Worm (Caenorhabditis elegans) whole organism, L1 larva: Measurements from ENCODE around the gene acs-1.
A peak's percentile ranks its signal among the peaks of the same experiment; 100 is the strongest.

ENCODE experiments used
- C16A3.4 ChIP-seq: fragments of 150-350 bp; optimal IDR thresholded peaks from 2 replicates; lab custom pipeline; 2014; ENCODE audit warnings: missing biosample characterization, missing genetic modification characterization
- C34B4.2 ChIP-seq: sonication (generic microtip); optimal IDR thresholded peaks from 2 replicates; lab custom pipeline; 2017; ENCODE audit warnings: mild to moderate bottlenecking, missing genetic modification characterization, missing compliant biosample characterization
- F16B12.6 ChIP-seq: fragments of 150-350 bp; optimal IDR thresholded peaks from 2 replicates; lab custom pipeline; 2014; ENCODE audit warnings: missing biosample characterization, missing genetic modification characterization
- aly-2 ChIP-seq: fragments of 150-350 bp; optimal IDR thresholded peaks from 2 replicates; lab custom pipeline; 2014; ENCODE audit warnings: missing biosample characterization, missing genetic modification characterization
- blmp-1 ChIP-seq: fragments of 150-350 bp; optimal IDR thresholded peaks from 2 replicates; lab custom pipeline; 2014; ENCODE audit warnings: missing biosample characterization, missing genetic modification characterization
- ceh-63 ChIP-seq: fragments of 200-800 bp; sonication (Bioruptor generic); optimal IDR thresholded peaks from 2 replicates; lab custom pipeline; 2018; ENCODE audit warnings: mild to moderate bottlenecking, missing genetic modification characterization, missing compliant biosample characterization
- ceh-82 ChIP-seq, 3 experiments: fragments of 150-350 bp in 1 of 3; sonication (generic microtip) in 2 of 3; optimal IDR thresholded peaks; 2 replicates each; lab custom pipeline; 2014 to 2017; ENCODE audit warnings: missing biosample characterization in 3 of 3, missing genetic modification characterization in 3 of 3
- ceh-88 ChIP-seq: fragments of 200-800 bp; sonication (Bioruptor generic); IDR thresholded peaks from 2 replicates; pipeline ENCODE4 v1.3.6; 2022; ENCODE audit warnings: missing genetic modification characterization, missing compliant biosample characterization
- ceh-90 ChIP-seq: sonication (generic microtip); optimal IDR thresholded peaks from 2 replicates; lab custom pipeline; 2016; ENCODE audit warnings: missing genetic modification characterization, missing compliant biosample characterization
- dsc-1 ChIP-seq: sonication (generic microtip); optimal IDR thresholded peaks from 2 replicates; lab custom pipeline; 2016; ENCODE audit warnings: mild to moderate bottlenecking, missing genetic modification characterization, missing compliant biosample characterization
- efl-1 ChIP-seq, 4 experiments: fragments of 150-350 bp; optimal IDR thresholded peaks in 3 of 4; peaks in 1 of 4; 1 replicate in 1 of 4; 2 replicates in 3 of 4; lab custom pipeline; 2014; ENCODE audit warnings: missing biosample characterization in 2 of 4, missing genetic modification characterization in 2 of 4, missing genetic modification reagents in 2 of 4
- efl-3 ChIP-seq: fragments of 200-800 bp; sonication (Bioruptor generic); optimal IDR thresholded peaks from 2 replicates; lab custom pipeline; 2018; ENCODE audit warnings: mild to moderate bottlenecking, missing genetic modification characterization, missing compliant biosample characterization
- elt-2 ChIP-seq: sonication (generic microtip); optimal IDR thresholded peaks from 2 replicates; lab custom pipeline; 2016; ENCODE audit warnings: missing genetic modification characterization, mild to moderate bottlenecking, inconsistent platforms, missing compliant biosample characterization, missing genetic modification reagents
- elt-3 ChIP-seq, 6 experiments: fragments of 150-350 bp in 1 of 6; sonication (generic microtip); optimal IDR thresholded peaks; 2 replicates each; lab custom pipeline; 2017 to 2018; ENCODE audit warnings: missing biosample characterization in 6 of 6, missing genetic modification characterization in 6 of 6, inconsistent platforms in 1 of 6
- fkh-8 ChIP-seq: sonication (generic microtip); optimal IDR thresholded peaks from 2 replicates; lab custom pipeline; 2016; ENCODE audit warnings: mild to moderate bottlenecking, missing genetic modification characterization, missing compliant biosample characterization
- grh-1 ChIP-seq: fragments of 200-800 bp; sonication (Bioruptor generic); IDR thresholded peaks from 2 replicates; pipeline ENCODE4 v1.3.6; 2022; ENCODE audit warnings: missing genetic modification reagents, missing genetic modification characterization, missing compliant biosample characterization
- hlh-17 ChIP-seq: fragments of 200-800 bp; sonication (Bioruptor generic); optimal IDR thresholded peaks from 2 replicates; lab custom pipeline; 2018; ENCODE audit warnings: missing genetic modification characterization, mild to moderate bottlenecking, missing compliant biosample characterization, moderate library complexity, borderline replicate concordance
- hlh-4 ChIP-seq: sonication (generic microtip); optimal IDR thresholded peaks from 2 replicates; lab custom pipeline; 2016; ENCODE audit warnings: mild to moderate bottlenecking, missing genetic modification characterization, missing compliant biosample characterization
- lin-13 ChIP-seq: fragments of 150-350 bp; optimal IDR thresholded peaks from 2 replicates; lab custom pipeline; 2014; ENCODE audit warnings: missing biosample characterization, missing genetic modification reagents, missing genetic modification characterization
- lin-14 ChIP-seq: fragments of 200-800 bp; sonication (Bioruptor generic); optimal IDR thresholded peaks from 2 replicates; lab custom pipeline; 2018; ENCODE audit warnings: mild to moderate bottlenecking, missing genetic modification characterization, moderate library complexity, missing compliant biosample characterization
- lin-35 ChIP-seq, 2 experiments: fragments of 150-350 bp; optimal IDR thresholded peaks; 2 replicates each; lab custom pipeline; 2014; ENCODE audit warnings: missing biosample characterization in 2 of 2, missing genetic modification characterization in 2 of 2, missing genetic modification reagents in 2 of 2
- lin-39 ChIP-seq: fragments of 150-350 bp; optimal IDR thresholded peaks from 2 replicates; lab custom pipeline; 2014; ENCODE audit warnings: missing biosample characterization, missing genetic modification reagents, missing genetic modification characterization
- lir-3 ChIP-seq: sonication (generic microtip); optimal IDR thresholded peaks from 2 replicates; lab custom pipeline; 2016; ENCODE audit warnings: mild to moderate bottlenecking, missing genetic modification characterization, moderate library complexity, missing compliant biosample characterization; ENCODE audit not compliant: poor library complexity
- lsy-2 ChIP-seq, 2 experiments: fragments of 150-350 bp; optimal IDR thresholded peaks; 2 replicates each; lab custom pipeline; 2014; ENCODE audit warnings: missing biosample characterization in 2 of 2, missing genetic modification characterization in 2 of 2
- mab-9 ChIP-seq: fragments of 200-800 bp; sonication (Bioruptor generic); IDR thresholded peaks from 2 replicates; pipeline ENCODE4 v1.3.6; 2022; ENCODE audit warnings: missing genetic modification reagents, missing genetic modification characterization, missing compliant biosample characterization
- mdl-1 ChIP-seq, 2 experiments: fragments of 150-350 bp; optimal IDR thresholded peaks; 2 replicates each; lab custom pipeline; 2014 to 2017; ENCODE audit warnings: missing biosample characterization in 2 of 2, missing genetic modification characterization in 2 of 2, inconsistent platforms in 1 of 2
- mef-2 ChIP-seq: fragments of 150-350 bp; optimal IDR thresholded peaks from 2 replicates; lab custom pipeline; 2014; ENCODE audit warnings: missing biosample characterization, missing genetic modification characterization
- mep-1 ChIP-seq: fragments of 150-350 bp; optimal IDR thresholded peaks from 2 replicates; lab custom pipeline; 2014; ENCODE audit warnings: missing biosample characterization, missing genetic modification characterization
- nhr-19 ChIP-seq: fragments of 200-800 bp; sonication (Bioruptor generic); conservative IDR thresholded peaks from 2 replicates; pipeline ENCODE4 v1.3.6; 2022; ENCODE audit warnings: missing genetic modification characterization, missing compliant biosample characterization
- nhr-20 ChIP-seq: sonication (generic microtip); optimal IDR thresholded peaks from 2 replicates; lab custom pipeline; 2016; ENCODE audit warnings: mild to moderate bottlenecking, missing genetic modification characterization, missing compliant biosample characterization
- nhr-28 ChIP-seq: fragments of 150-350 bp; optimal IDR thresholded peaks from 2 replicates; lab custom pipeline; 2014; ENCODE audit warnings: missing biosample characterization, missing genetic modification characterization
- nhr-71 ChIP-seq: sonication (generic microtip); optimal IDR thresholded peaks from 2 replicates; lab custom pipeline; 2016; ENCODE audit warnings: mild to moderate bottlenecking, missing genetic modification characterization, moderate library complexity, missing compliant biosample characterization
- nhr-76 ChIP-seq: sonication (generic microtip); optimal IDR thresholded peaks from 2 replicates; lab custom pipeline; 2017; ENCODE audit warnings: missing biosample characterization, missing genetic modification characterization
- nhr-77 ChIP-seq: fragments of 150-350 bp; optimal IDR thresholded peaks from 2 replicates; lab custom pipeline; 2014; ENCODE audit warnings: missing biosample characterization, missing genetic modification characterization
- nhr-85 ChIP-seq: sonication (generic microtip); peaks from one replicate; lab custom pipeline; 2016; ENCODE audit warnings: missing genetic modification characterization, inconsistent platforms, missing compliant biosample characterization
- nhr-90 ChIP-seq: sonication (generic microtip); optimal IDR thresholded peaks from 2 replicates; lab custom pipeline; 2016; ENCODE audit warnings: mild to moderate bottlenecking, missing genetic modification characterization, missing compliant biosample characterization; ENCODE audit not compliant: poor library complexity
- pag-3 ChIP-seq: sonication (generic microtip); optimal IDR thresholded peaks from 2 replicates; lab custom pipeline; 2017; ENCODE audit warnings: missing genetic modification characterization, mild to moderate bottlenecking, missing compliant biosample characterization, antibody characterized with exemption, borderline replicate concordance; ENCODE audit not compliant: insufficient read depth
- pax-3 ChIP-seq: fragments of 200-800 bp; sonication (Bioruptor generic); optimal IDR thresholded peaks from 2 replicates; lab custom pipeline; 2018; ENCODE audit warnings: mild to moderate bottlenecking, missing genetic modification characterization, moderate library complexity, missing compliant biosample characterization
- pqm-1 ChIP-seq: sonication (generic microtip); optimal IDR thresholded peaks from 3 replicates; lab custom pipeline; 2017; ENCODE audit warnings: missing biosample characterization, missing genetic modification characterization
- rnt-1 ChIP-seq: sonication (generic microtip); optimal IDR thresholded peaks from 2 replicates; lab custom pipeline; 2016; ENCODE audit warnings: mild to moderate bottlenecking, missing genetic modification characterization, moderate library complexity, missing compliant biosample characterization
- snpc-4 ChIP-seq: fragments of 150-350 bp; optimal IDR thresholded peaks from 2 replicates; lab custom pipeline; 2014; ENCODE audit warnings: missing biosample characterization, missing genetic modification characterization
- snu-23 ChIP-seq: sonication (generic microtip); optimal IDR thresholded peaks from 2 replicates; lab custom pipeline; 2016; ENCODE audit warnings: missing genetic modification characterization, missing compliant biosample characterization
- sox-4 ChIP-seq: sonication (generic microtip); optimal IDR thresholded peaks from 2 replicates; lab custom pipeline; 2016; ENCODE audit warnings: missing genetic modification characterization, missing compliant biosample characterization
- sup-37 ChIP-seq: fragments of 200-800 bp; sonication (Bioruptor generic); optimal IDR thresholded peaks from 2 replicates; lab custom pipeline; 2018; ENCODE audit warnings: mild to moderate bottlenecking, missing genetic modification characterization, missing compliant biosample characterization
- swsn-7 ChIP-seq: sonication (generic microtip); optimal IDR thresholded peaks from 2 replicates; lab custom pipeline; 2016; ENCODE audit warnings: missing genetic modification characterization, missing compliant biosample characterization
- unc-30 ChIP-seq: sonication (generic microtip); optimal IDR thresholded peaks from 2 replicates; lab custom pipeline; 2017; ENCODE audit warnings: missing biosample characterization, missing genetic modification characterization
- unc-62 ChIP-seq: fragments of 150-350 bp; optimal IDR thresholded peaks from 2 replicates; lab custom pipeline; 2014; ENCODE audit warnings: missing biosample characterization, missing genetic modification reagents, missing genetic modification characterization
- unc-86 ChIP-seq: sonication (generic microtip); optimal IDR thresholded peaks from 2 replicates; lab custom pipeline; 2016; ENCODE audit warnings: missing genetic modification characterization, missing compliant biosample characterization
- vab-15 ChIP-seq: sonication (generic microtip); optimal IDR thresholded peaks from 2 replicates; lab custom pipeline; 2017; ENCODE audit warnings: missing genotype, mild to moderate bottlenecking, missing genetic modification characterization, missing compliant biosample characterization
- xbp-1 ChIP-seq: sonication (generic microtip); optimal IDR thresholded peaks from 2 replicates; lab custom pipeline; 2016; ENCODE audit warnings: missing genetic modification characterization, missing compliant biosample characterization
- zag-1 ChIP-seq: fragments of 150-350 bp; optimal IDR thresholded peaks from 2 replicates; lab custom pipeline; 2014; ENCODE audit warnings: missing biosample characterization, missing genetic modification characterization
- zip-4 ChIP-seq: fragments of 200-800 bp; sonication (Bioruptor generic); optimal IDR thresholded peaks from 2 replicates; lab custom pipeline; 2018; ENCODE audit warnings: mild to moderate bottlenecking, missing genetic modification characterization, moderate library complexity, missing compliant biosample characterization

acs-1 gene

ce11 chrV:6503158-6503557, 21.6 kb upstream of the acs-1 start:
- TF ChIP-seq mep-1 (tag; lab: Kevin White, UChicago) (peak; percentile 12), ceh-88 (no peak), C34B4.2 (tag; lab: Kevin White, UChicago) (no peak), lin-39 (tag; lab: Kevin White, UChicago) (no peak), efl-1 (optimal IDR thresholded peaks at IDR 0.05; lab: Kevin White, UChicago) (no peak), efl-1 (GFP tag; optimal IDR thresholded peaks at IDR 0.05 in 1 of 2; lab: Kevin White, UChicago) (peak in 1 of 2 experiments; percentile 94), pag-3 (tag; lab: Kevin White, UChicago) (peak; percentile 32), nhr-85 (tag; lab: Kevin White, UChicago) (peak; percentile 91), unc-86 (no peak), nhr-76 (tag; lab: Kevin White, UChicago) (no peak), dsc-1 (tag; lab: Kevin White, UChicago) (no peak), unc-62 (GFP tag; lab: Kevin White, UChicago) (no peak), grh-1 (peak; percentile 6; the same call in 1 of the 2 replicates), lin-14 (GFP tag; lab: Kevin White, UChicago) (peak; percentile 69), zip-4 (GFP tag; lab: Kevin White, UChicago) (no peak), snu-23 (GFP tag; lab: Kevin White, UChicago) (peak; percentile 42), lin-13 (GFP tag; lab: Kevin White, UChicago) (no peak), nhr-28 (tag; lab: Kevin White, UChicago) (no peak), nhr-19 (GFP tag; lab: Robert Waterston, UW) (peak; percentile 32; the same call in 1 of the 2 replicates), sup-37 (GFP tag; lab: Kevin White, UChicago) (no peak), efl-3 (GFP tag; lab: Kevin White, UChicago) (no peak), pax-3 (tag; lab: Kevin White, UChicago) (no peak), pqm-1 (tag; lab: Kevin White, UChicago) (no peak), fkh-8 (no peak), nhr-71 (tag; lab: Kevin White, UChicago) (peak; percentile 64), xbp-1 (tag; lab: Kevin White, UChicago) (no peak), nhr-90 (no peak), zag-1 (tag; lab: Kevin White, UChicago) (no peak), ceh-82 (tag; optimal IDR thresholded peaks at IDR 0.05; lab: Kevin White, UChicago) (no peak), lin-35 (GFP tag; optimal IDR thresholded peaks at IDR 0.05; lab: Kevin White, UChicago) (peak in 1 of 2 experiments; percentile 55), unc-30 (tag; lab: Kevin White, UChicago) (no peak), blmp-1 (tag; lab: Kevin White, UChicago) (peak; percentile 80), aly-2 (tag; lab: Kevin White, UChicago) (no peak), snpc-4 (tag; lab: Kevin White, UChicago) (no peak), nhr-77 (no peak), nhr-20 (tag; lab: Kevin White, UChicago) (peak; percentile 74), C16A3.4 (tag; lab: Kevin White, UChicago) (no peak), F16B12.6 (tag; lab: Kevin White, UChicago) (no peak), elt-2 (no peak), lir-3 (tag; lab: Kevin White, UChicago) (no peak), mdl-1 (tag; optimal IDR thresholded peaks at IDR 0.05; lab: Kevin White, UChicago) (no peak), sox-4 (no peak), mab-9 (GFP tag; lab: Robert Waterston, UW) (no peak), hlh-4 (tag; lab: Kevin White, UChicago) (no peak), rnt-1 (tag; lab: Kevin White, UChicago) (no peak), vab-15 (no peak), ceh-90 (tag; lab: Kevin White, UChicago) (no peak), ceh-63 (GFP tag; lab: Kevin White, UChicago) (no peak), hlh-17 (no peak), elt-3 (tag; optimal IDR thresholded peaks at IDR 0.05; lab: Kevin White, UChicago) (peak in 4 of 6 experiments; percentile 11 to 86 (median 61)), lsy-2 (tag; optimal IDR thresholded peaks at IDR 0.05; lab: Kevin White, UChicago) (peak in 1 of 2 experiments; percentile 49), swsn-7 (no peak), mef-2 (tag; lab: Kevin White, UChicago) (no peak)
